Fruit fly (Drosophila melanogaster): ENCODE measurements around the gene CG16989.

The CG16989 gene

DNA sequence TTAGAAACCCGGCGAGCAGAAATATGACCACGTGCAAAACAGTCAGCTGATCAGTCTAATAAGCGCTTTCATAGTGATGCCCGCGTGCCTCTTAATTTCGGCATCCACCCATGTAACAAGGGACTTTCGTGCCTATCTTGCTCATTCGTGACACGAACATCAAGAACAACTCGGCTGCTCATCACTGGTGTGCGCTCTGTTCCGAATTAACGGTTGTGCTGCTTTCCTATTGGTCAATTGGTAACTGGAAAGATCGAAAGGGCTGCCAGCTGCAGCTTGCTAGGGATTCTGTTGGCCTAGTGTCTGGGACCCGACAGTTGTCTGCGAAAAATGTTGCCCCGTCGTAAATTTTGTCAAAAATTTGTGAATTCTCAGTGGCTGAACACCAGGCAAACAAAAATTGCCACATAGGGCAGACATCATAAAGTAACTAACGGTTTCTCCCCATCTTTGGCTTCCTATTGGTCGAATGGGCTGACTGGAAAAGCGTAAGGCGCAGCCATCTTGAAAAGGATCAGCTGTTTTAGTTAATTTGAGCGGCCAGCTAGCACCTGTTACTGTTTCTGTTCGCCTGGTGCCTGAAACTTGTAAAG is 3.5 kb downstream of the CG16989 start (continued):
- TF ChIP-seq CG12659 (GFP tag; optimal IDR thresholded peaks at IDR 0.05) = no peak
- peak; percentile 53 for TF ChIP-seq CG2120 (GFP tag; optimal IDR thresholded peaks at IDR 0.05)
- peak; percentile 31 for TF ChIP-seq CG34376 (GFP tag; optimal IDR thresholded peaks at IDR 0.05)
- TF ChIP-seq CHES-1-like (GFP tag; optimal IDR thresholded peaks at IDR 0.05) = peak; percentile 34
- TF ChIP-seq CG13287 (GFP tag; IDR thresholded peaks at IDR 0.05; ENCODE audit: partially characterized antibody) = peak; percentile 98
- TF ChIP-seq hb (GFP tag; IDR thresholded peaks at IDR 0.05; ENCODE audit: partially characterized antibody) = peak; percentile 88
- peak; percentile 22 for TF ChIP-seq pzg (GFP tag; optimal IDR thresholded peaks at IDR 0.05)
- TF ChIP-seq otp (GFP tag; IDR thresholded peaks at IDR 0.05) = 0 out of 3 replicates have a peak, but pooled peaks have one; percentile 39
- TF ChIP-seq CG10462 (GFP tag; optimal IDR thresholded peaks at IDR 0.05) = peak; percentile 89
- TF ChIP-seq scrt (GFP tag; optimal IDR thresholded peaks at IDR 0.05) = no peak
- no peak for TF ChIP-seq CG14050 (GFP tag; IDR thresholded peaks at IDR 0.05)
- peak; percentile 3 for TF ChIP-seq CG4424 (GFP tag; optimal IDR thresholded peaks at IDR 0.05)
- TF ChIP-seq B-H2 (GFP tag; optimal IDR thresholded peaks at IDR 0.05) = peak; percentile 47
- peak; percentile 97 for TF ChIP-seq CG2129 (GFP tag; IDR thresholded peaks at IDR 0.05; ENCODE audit: partially characterized antibody)
- TF ChIP-seq chinmo (GFP tag; IDR thresholded peaks at IDR 0.05; ENCODE audit: partially characterized antibody) = peak; percentile 96
- no peak for TF ChIP-seq CG6813 (GFP tag; optimal IDR thresholded peaks at IDR 0.05)
- TF ChIP-seq Drgx (GFP tag; IDR thresholded peaks at IDR 0.05) = peak; percentile 37
- no peak for TF ChIP-seq BtbVII (GFP tag; optimal IDR thresholded peaks at IDR 0.05)
- no peak for TF ChIP-seq pnt (GFP tag; optimal IDR thresholded peaks at IDR 0.05)
- peak in 1 of 2 experiments; percentile 32 for TF ChIP-seq dpn (GFP tag; optimal IDR thresholded peaks at IDR 0.05)
- no peak for TF ChIP-seq NK7.1 (GFP tag; optimal IDR thresholded peaks at IDR 0.05)
- no peak for TF ChIP-seq CG10654 (GFP tag; optimal IDR thresholded peaks at IDR 0.05)
- peak; percentile 50 for TF ChIP-seq Ets65A (GFP tag)
- peak; percentile 61; the same call in 1 of the 2 replicates for TF ChIP-seq nerfin-2 (GFP tag; IDR thresholded peaks at IDR 0.05; ENCODE audit: partially characterized antibody)
- peak; percentile 55 for TF ChIP-seq CG10543 (GFP tag; optimal IDR thresholded peaks at IDR 0.05)

DNA sequence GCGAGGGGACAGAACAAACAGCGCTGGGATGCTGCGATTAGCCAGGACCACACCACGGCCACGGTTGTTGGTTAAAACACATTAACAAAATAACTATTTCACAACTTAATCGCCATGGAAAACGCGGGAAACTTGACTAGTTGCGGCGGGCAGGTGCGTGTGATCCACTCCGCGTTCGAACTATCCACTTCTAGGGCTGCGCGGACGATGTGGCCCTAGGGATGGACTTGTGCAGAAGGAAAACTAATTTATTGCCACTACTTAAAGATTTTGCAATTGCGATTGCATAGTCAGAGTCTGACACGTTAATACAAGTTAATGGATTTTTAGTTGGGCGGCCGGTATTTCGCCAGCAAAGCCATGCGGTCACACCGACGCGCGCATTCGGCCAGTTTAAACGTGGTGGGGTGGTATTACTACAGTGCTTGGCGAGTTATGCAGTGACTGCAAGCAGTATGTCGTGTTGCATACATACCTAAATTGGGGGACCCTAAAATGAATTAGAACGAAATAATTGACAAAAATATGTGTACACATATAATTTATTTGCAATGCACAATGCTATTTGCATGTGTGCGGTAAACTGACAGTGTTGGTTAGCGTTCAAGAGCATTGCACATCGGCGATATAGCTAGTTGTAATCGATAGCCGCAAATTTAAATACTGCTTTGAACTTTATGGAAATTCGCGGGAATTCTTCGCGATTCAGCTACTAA is 8.4 kb downstream of the CG16989 start, which contains the start of gene Rbf:
Gene Rbf (minus strand): TSS at position 323 of the 716 bp plus-strand sequence.
- TF ChIP-seq sens (GFP tag) = peak; percentile 75
- peak; percentile 39; the same call in 1 of the 2 replicates for TF ChIP-seq CG2129 (GFP tag; IDR thresholded peaks at IDR 0.05; ENCODE audit: partially characterized antibody)
- peak; percentile 46; the same call in 1 of the 3 replicates for TF ChIP-seq vnd (GFP tag; IDR thresholded peaks at IDR 0.05; ENCODE audit: partially characterized antibody)
- TF ChIP-seq amos (GFP tag; IDR thresholded peaks at IDR 0.05; ENCODE audit: partially characterized antibody) = peak; percentile 67
- 0 out of 3 replicates have a peak, but pooled peaks have one; percentile 19 for TF ChIP-seq row (GFP tag; IDR thresholded peaks at IDR 0.05)
- TF ChIP-seq CG15073 (GFP tag; optimal IDR thresholded peaks at IDR 0.05) = no peak
- peak; percentile 43; the same call in 1 of the 3 replicates for TF ChIP-seq Doc3 (GFP tag; IDR thresholded peaks at IDR 0.05; ENCODE audit: partially characterized antibody)
- TF ChIP-seq CG15479 (GFP tag; optimal IDR thresholded peaks at IDR 0.05) = peak; percentile 23
- 0 out of 3 replicates have a peak, but pooled peaks have one; percentile 8 for TF ChIP-seq CG14860 (GFP tag; IDR thresholded peaks at IDR 0.05; ENCODE audit: partially characterized antibody)
- TF ChIP-seq CG3847 (GFP tag; IDR thresholded peaks at IDR 0.05) = peak; percentile 68
- TF ChIP-seq Pdp1 (GFP tag; optimal IDR thresholded peaks at IDR 0.05) = peak in 1 of 2 experiments; percentile 58
- TF ChIP-seq Dp (GFP tag; optimal IDR thresholded peaks at IDR 0.05) = peak; percentile 89
- 0 out of 2 replicates have a peak, but pooled peaks have one; percentile 6 for TF ChIP-seq E2f1 (GFP tag; IDR thresholded peaks at IDR 0.05)
- peak; percentile 54 for TF ChIP-seq CG14710 (tag; optimal IDR thresholded peaks at IDR 0.05)
- peak; percentile 32; the same call in 1 of the 2 replicates for TF ChIP-seq Rfx (GFP tag; IDR thresholded peaks at IDR 0.05)
- no peak for TF ChIP-seq slp2 (GFP tag; optimal IDR thresholded peaks at IDR 0.05)
- TF ChIP-seq cg (GFP tag; optimal IDR thresholded peaks at IDR 0.05) = peak; percentile 52
- TF ChIP-seq CG2116 (GFP tag; optimal IDR thresholded peaks at IDR 0.05) = peak; percentile 62
- TF ChIP-seq CG6791 (GFP tag; IDR thresholded peaks at IDR 0.05; ENCODE audit: partially characterized antibody) = peak; percentile 47; the same call in 1 of the 3 replicates
- no peak for TF ChIP-seq CG8290 (GFP tag; optimal IDR thresholded peaks at IDR 0.05)
- TF ChIP-seq CG8290 (tag; optimal IDR thresholded peaks at IDR 0.05) = peak in 1 of 2 experiments; percentile 16
- TF ChIP-seq schlank (tag; optimal IDR thresholded peaks at IDR 0.05) = no peak
- peak; percentile 94 for TF ChIP-seq CG10267 (tag; optimal IDR thresholded peaks at IDR 0.05)
